Fruit fly (Drosophila melanogaster): Measurements from ENCODE around the gene CARPB.

Gene CARPB

DNA sequence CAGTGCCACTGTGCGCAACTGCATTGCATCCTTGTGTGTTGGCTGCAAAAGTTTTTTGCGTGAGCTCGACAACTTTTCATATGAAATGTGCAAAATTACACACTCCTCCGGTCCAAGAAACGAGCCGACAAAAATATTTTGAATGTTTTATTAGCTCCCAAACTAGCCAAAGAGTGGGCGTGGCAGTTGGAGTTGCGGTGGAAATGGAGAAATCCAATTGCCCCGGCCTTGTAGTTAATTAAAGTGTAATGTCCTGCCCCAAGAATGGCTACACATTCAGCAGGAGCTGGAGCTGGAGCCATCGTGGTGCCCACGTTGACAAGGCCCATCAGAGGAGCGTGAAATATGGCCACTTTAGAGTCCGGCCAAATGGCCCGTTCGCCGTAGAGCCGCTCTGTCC lies at the start of gene CARPB:
CARPB (plus strand) TSS at position 301 of the 400 bp plus-strand sequence.
- TF ChIP-seq CG9705 (GFP tag; optimal IDR thresholded peaks at IDR 0.05) (no peak), N (GFP tag; optimal IDR thresholded peaks at IDR 0.05) (no peak), Mio (GFP tag; optimal IDR thresholded peaks at IDR 0.05) (no peak)

dm6 chrX:9734808-9735207 lies 48.2 kb upstream of the CARPB start:
- no peak for TF ChIP-seq Dif (GFP tag; optimal IDR thresholded peaks at IDR 0.05; ENCODE audit: partially characterized antibody)
- peak; percentile 45 for TF ChIP-seq Dfd (GFP tag; optimal IDR thresholded peaks at IDR 0.05)
- no peak for TF ChIP-seq Myc (optimal IDR thresholded peaks at IDR 0.05)
- no peak for TF ChIP-seq Rel (GFP tag; optimal IDR thresholded peaks at IDR 0.05)
- TF ChIP-seq Rel (tag; optimal IDR thresholded peaks at IDR 0.05): no peak
- TF ChIP-seq lola (GFP tag; optimal IDR thresholded peaks at IDR 0.05): no peak
- no peak for TF ChIP-seq dmrt93B (GFP tag; optimal IDR thresholded peaks at IDR 0.05)
- no peak for TF ChIP-seq Mio (GFP tag; optimal IDR thresholded peaks at IDR 0.05)

- peak; percentile 10 for TF ChIP-seq woc (GFP tag; optimal IDR thresholded peaks at IDR 0.05)
- TF ChIP-seq ey (GFP tag; optimal IDR thresholded peaks at IDR 0.05): peak; percentile 6
- TF ChIP-seq fru (GFP tag; optimal IDR thresholded peaks at IDR 0.05): peak; percentile 45
- TF ChIP-seq Sp1 (GFP tag; optimal IDR thresholded peaks at IDR 0.05): peak; percentile 56
- TF ChIP-seq br (GFP tag; optimal IDR thresholded peaks at IDR 0.05): peak; percentile 3
- peak; percentile 7 for TF ChIP-seq dmrt93B (GFP tag; optimal IDR thresholded peaks at IDR 0.05)
- no peak for TF ChIP-seq h (GFP tag; optimal IDR thresholded peaks at IDR 0.05)
- peak; percentile 10 for TF ChIP-seq psq (GFP tag; optimal IDR thresholded peaks at IDR 0.05)
- TF ChIP-seq foxo (GFP tag; optimal IDR thresholded peaks at IDR 0.05): peak in 1 of 2 experiments; percentile 31
- no peak for TF ChIP-seq OdsH (GFP tag; optimal IDR thresholded peaks at IDR 0.05)
- no peak for TF ChIP-seq pan (optimal IDR thresholded peaks at IDR 0.05)
- no peak for TF ChIP-seq dsf (GFP tag; optimal IDR thresholded peaks at IDR 0.05; ENCODE audit: borderline replicate concordance)
- peak; percentile 27 for TF ChIP-seq HLH106 (tag; optimal IDR thresholded peaks at IDR 0.05)
- no peak for TF ChIP-seq CrebA (GFP tag; optimal IDR thresholded peaks at IDR 0.05; ENCODE audit: borderline replicate concordance)
Observed at dm6 chrX:9738551-9738950, 44.5 kb upstream of the CARPB start.

DNA sequence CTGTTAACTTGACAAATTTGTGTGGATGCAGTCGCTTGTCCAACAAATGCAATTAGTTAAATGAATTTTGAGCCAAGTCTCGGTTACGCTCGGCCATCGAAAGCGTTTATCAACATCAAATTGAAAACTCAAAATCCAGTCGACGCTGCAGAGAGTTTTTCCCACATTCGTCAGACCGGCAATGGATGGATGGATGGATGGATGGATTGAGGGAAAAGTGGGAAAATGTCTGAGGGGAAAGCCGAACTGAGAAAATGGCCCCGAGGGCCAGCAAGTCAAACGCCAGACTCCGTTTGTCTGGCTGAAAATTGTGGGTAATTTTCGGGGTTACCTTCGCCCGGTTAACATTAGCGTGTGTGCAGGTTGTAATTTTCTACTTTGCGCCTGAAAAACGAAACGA lies 42.8 kb upstream of the CARPB start:
- TF ChIP-seq fru (GFP tag; optimal IDR thresholded peaks at IDR 0.05) (no peak), N (GFP tag; optimal IDR thresholded peaks at IDR 0.05) (no peak), Myc (optimal IDR thresholded peaks at IDR 0.05) (no peak), sv (GFP tag; optimal IDR thresholded peaks at IDR 0.05) (no peak), pan (optimal IDR thresholded peaks at IDR 0.05) (no peak), jim (GFP tag; optimal IDR thresholded peaks at IDR 0.05) (no peak), CG32264 (GFP tag; optimal IDR thresholded peaks at IDR 0.05) (no peak), dl (GFP tag; optimal IDR thresholded peaks at IDR 0.05; ENCODE audit: insufficient read depth in 1 of 2, partially characterized antibody in 2 of 2) (no peak), Abd-B (GFP tag; optimal IDR thresholded peaks at IDR 0.05) (no peak), ey (GFP tag; optimal IDR thresholded peaks at IDR 0.05) (no peak), HLH106 (tag; optimal IDR thresholded peaks at IDR 0.05) (no peak), br (GFP tag; optimal IDR thresholded peaks at IDR 0.05) (no peak), Hr78 (GFP tag; optimal IDR thresholded peaks at IDR 0.05) (no peak), Hnf4 (GFP tag; optimal IDR thresholded peaks at IDR 0.05) (no peak), lola (GFP tag; optimal IDR thresholded peaks at IDR 0.05) (no peak), foxo (GFP tag; optimal IDR thresholded peaks at IDR 0.05) (no peak), dsf (GFP tag; optimal IDR thresholded peaks at IDR 0.05; ENCODE audit: borderline replicate concordance) (no peak), sage (GFP tag; optimal IDR thresholded peaks at IDR 0.05) (no peak), CrebA (GFP tag; optimal IDR thresholded peaks at IDR 0.05; ENCODE audit: borderline replicate concordance) (no peak)

DNA sequence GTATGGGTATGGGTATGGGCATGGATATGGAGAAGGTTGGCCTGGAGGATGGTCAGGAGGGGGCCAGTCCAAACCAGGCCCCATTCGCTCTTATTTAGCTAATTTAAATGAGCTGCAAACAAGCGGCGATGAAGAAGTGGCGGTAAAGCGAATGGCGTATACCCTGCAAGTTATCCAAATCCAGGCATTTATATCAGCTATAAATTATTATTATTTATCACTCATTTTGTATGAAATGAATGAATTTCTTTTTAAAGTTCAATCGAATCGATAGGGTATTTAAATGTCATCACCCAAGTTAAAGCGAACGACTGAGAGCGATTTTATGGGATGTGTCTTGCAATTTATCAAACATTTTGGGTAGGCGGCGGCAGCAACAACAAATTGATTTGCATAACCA lies 40.9 kb upstream of the CARPB start:
- peak; percentile 39 for TF ChIP-seq HLH106 (tag; optimal IDR thresholded peaks at IDR 0.05)
- TF ChIP-seq lola (GFP tag; optimal IDR thresholded peaks at IDR 0.05): no peak
- TF ChIP-seq Sp1 (GFP tag; optimal IDR thresholded peaks at IDR 0.05): peak; percentile 55
- TF ChIP-seq psq (GFP tag; optimal IDR thresholded peaks at IDR 0.05): peak; percentile 6
- TF ChIP-seq sage (GFP tag; optimal IDR thresholded peaks at IDR 0.05): no peak
- peak; percentile 1 for TF ChIP-seq OdsH (GFP tag; optimal IDR thresholded peaks at IDR 0.05)
- TF ChIP-seq woc (GFP tag; optimal IDR thresholded peaks at IDR 0.05): peak; percentile 27
- peak; percentile 27 for TF ChIP-seq ey (GFP tag; optimal IDR thresholded peaks at IDR 0.05)
- peak; percentile 34 for TF ChIP-seq h (GFP tag; optimal IDR thresholded peaks at IDR 0.05)
- peak; percentile 34 for TF ChIP-seq rgr (GFP tag; optimal IDR thresholded peaks at IDR 0.05)
- TF ChIP-seq br (GFP tag; optimal IDR thresholded peaks at IDR 0.05): peak; percentile 14
